Fruit fly (Drosophila melanogaster): ENCODE measurements around the gene Rab1.

Rab1 gene

dm6 chr3R:21269923-21270322 lies 1.1 kb upstream of the Rab1 start, which contains the start of the genes AP-2sigma and Idi:
Gene AP-2sigma (minus strand): TSS chr3R:21270075.
Gene Idi (plus strand): TSS chr3R:21270126.
- TF ChIP-seq CTCF (optimal IDR thresholded peaks at IDR 0.05) (no peak), CG8478 (optimal IDR thresholded peaks at IDR 0.05) (no peak)

dm6 chr3R:21267972-21268512 lies 818 bp downstream of the Rab1 start:
- TF ChIP-seq CTCF (optimal IDR thresholded peaks at IDR 0.05) (no peak), CG8478 (optimal IDR thresholded peaks at IDR 0.05) (no peak)

- TF ChIP-seq CTCF (optimal IDR thresholded peaks at IDR 0.05), result no peak
- TF ChIP-seq CG8478 (optimal IDR thresholded peaks at IDR 0.05), result no peak
Observed at dm6 chr3R:21263177-21263576, 5.7 kb downstream of the Rab1 start.

- no peak for TF ChIP-seq CG8478 (optimal IDR thresholded peaks at IDR 0.05)
- TF ChIP-seq CTCF (optimal IDR thresholded peaks at IDR 0.05), result no peak
Observed at dm6 chr3R:21260795-21261194, 8.1 kb downstream of the Rab1 start.

dm6 chr3R:21254296-21254695 lies 14.6 kb downstream of the Rab1 start:
- TF ChIP-seq CTCF (optimal IDR thresholded peaks at IDR 0.05), result no peak
- no peak for TF ChIP-seq CG8478 (optimal IDR thresholded peaks at IDR 0.05)

- TF ChIP-seq CTCF (optimal IDR thresholded peaks at IDR 0.05), result peak; percentile 64
- no peak for TF ChIP-seq CG8478 (optimal IDR thresholded peaks at IDR 0.05)
Observed at dm6 chr3R:21252478-21252877, 16.4 kb downstream of the Rab1 start.

dm6 chr3R:21246492-21247061 lies 22.3 kb downstream of the Rab1 start, which contains the start of gene ETHR:
Gene ETHR (plus strand): TSS chr3R:21247011.
- TF ChIP-seq CG8478 (optimal IDR thresholded peaks at IDR 0.05), result no peak
- TF ChIP-seq CTCF (optimal IDR thresholded peaks at IDR 0.05), result no peak

dm6 chr3R:21245846-21246245 lies 23.0 kb downstream of the Rab1 start:
- no peak for TF ChIP-seq CTCF (optimal IDR thresholded peaks at IDR 0.05)
- no peak for TF ChIP-seq CG8478 (optimal IDR thresholded peaks at IDR 0.05)

- TF ChIP-seq CG8478 (optimal IDR thresholded peaks at IDR 0.05) (no peak), CTCF (optimal IDR thresholded peaks at IDR 0.05) (no peak)
Observed at dm6 chr3R:21242318-21242717, 26.5 kb downstream of the Rab1 start, which contains the start of gene CG5892. Gene CG5892 (plus strand): TSS chr3R:21242618.

- TF ChIP-seq CG8478 (optimal IDR thresholded peaks at IDR 0.05) (no peak), CTCF (optimal IDR thresholded peaks at IDR 0.05) (no peak)
Observed at dm6 chr3R:21241332-21241731, 27.5 kb downstream of the Rab1 start.

- TF ChIP-seq CTCF (optimal IDR thresholded peaks at IDR 0.05), result no peak
- TF ChIP-seq CG8478 (optimal IDR thresholded peaks at IDR 0.05), result no peak
Observed at dm6 chr3R:21237099-21237498, 31.8 kb downstream of the Rab1 start, which contains the start of gene e. Gene e (minus strand): TSS chr3R:21237177.

dm6 chr3R:21224230-21224629 lies 44.6 kb downstream of the Rab1 start:
- TF ChIP-seq CTCF (optimal IDR thresholded peaks at IDR 0.05), result no peak
- TF ChIP-seq CG8478 (optimal IDR thresholded peaks at IDR 0.05), result no peak

- TF ChIP-seq CG8478 (optimal IDR thresholded peaks at IDR 0.05), result no peak
- TF ChIP-seq CTCF (optimal IDR thresholded peaks at IDR 0.05), result peak; percentile 96 to 98
Observed at dm6 chr3R:21223453-21224057, 45.3 kb downstream of the Rab1 start, which contains the start of the genes CG3337 and Nelf-A. Gene CG3337 (minus strand): TSS chr3R:21223584. Gene Nelf-A (plus strand): TSS chr3R:21223704.

- TF ChIP-seq CTCF (optimal IDR thresholded peaks at IDR 0.05) (peak in 1 of 2 experiments; percentile 31), CG8478 (optimal IDR thresholded peaks at IDR 0.05) (no peak)
Observed at dm6 chr3R:21218733-21219165, 50.1 kb downstream of the Rab1 start, which contains the start of the genes Smyd5 and Oga. Gene Smyd5 (minus strand): TSS chr3R:21218791. Gene Oga (plus strand): TSS chr3R:21219077.
